Worm (Caenorhabditis elegans) whole organism, young adult: ENCODE measurements around the gene flap-1.

Experiments
- B0261.1 ChIP-seq: sonication (generic microtip); optimal IDR thresholded peaks from 2 replicates; lab custom pipeline; 2016; ENCODE audit warnings: mild to moderate bottlenecking, missing genetic modification characterization, moderate library complexity, missing compliant biosample characterization
- K11D2.4 ChIP-seq: fragments of 200-800 bp; sonication (Bioruptor generic); IDR thresholded peaks from 2 replicates; pipeline ENCODE4 v1.3.6; 2022; ENCODE audit warnings: missing genetic modification reagents, missing genetic modification characterization, missing compliant biosample characterization
- T26A5.8 ChIP-seq: sonication (generic microtip); optimal IDR thresholded peaks from 2 replicates; lab custom pipeline; 2016; ENCODE audit warnings: missing genetic modification characterization, missing compliant biosample characterization
- aptf-2 ChIP-seq: fragments of 200-800 bp; sonication (Bioruptor generic); conservative IDR thresholded peaks from 2 replicates; pipeline ENCODE4 v1.3.6; 2022; ENCODE audit warnings: missing genetic modification reagents, missing genetic modification characterization, missing compliant biosample characterization
- athp-1 ChIP-seq: sonication (generic microtip); optimal IDR thresholded peaks from 2 replicates; lab custom pipeline; 2017; ENCODE audit warnings: mild to moderate bottlenecking, missing genetic modification characterization, missing compliant biosample characterization
- attf-6 ChIP-seq: fragments of 200-800 bp; sonication (Bioruptor generic); IDR thresholded peaks from 2 replicates; pipeline ENCODE4 v1.3.6; 2022; ENCODE audit warnings: missing genetic modification reagents, missing genetic modification characterization, missing compliant biosample characterization
- him-1 ChIP-seq: sonication (generic microtip); optimal IDR thresholded peaks from 2 replicates; lab custom pipeline; 2016; ENCODE audit warnings: missing genotype, missing genetic modification reagents, missing genetic modification characterization, missing compliant biosample characterization
- lin-35 ChIP-seq, 3 experiments: fragments of 150-350 bp in 2 of 3; sonication (generic microtip) in 1 of 3; optimal IDR thresholded peaks; 2 replicates each; lab custom pipeline; 2014 to 2018; ENCODE audit warnings: missing biosample characterization in 3 of 3, missing genetic modification characterization in 3 of 3, missing genetic modification reagents in 3 of 3
- mcd-1 ChIP-seq: fragments of 200-800 bp; sonication (Bioruptor generic); IDR thresholded peaks from 2 replicates; pipeline ENCODE4 v1.3.6; 2022; ENCODE audit warnings: missing genetic modification reagents, missing genetic modification characterization, missing compliant biosample characterization
- mel-28 ChIP-seq: sonication (generic microtip); optimal IDR thresholded peaks from 2 replicates; lab custom pipeline; 2016; ENCODE audit warnings: borderline replicate concordance, mild to moderate bottlenecking, missing genetic modification characterization, missing compliant biosample characterization
- nfya-2 ChIP-seq: fragments of 200-800 bp; sonication (Bioruptor generic); IDR thresholded peaks from 2 replicates; pipeline ENCODE4 v1.3.6; 2022; ENCODE audit warnings: missing genetic modification reagents, missing genetic modification characterization, missing compliant biosample characterization
- pha-4 ChIP-seq: fragments of 150-350 bp; sonication (generic microtip); optimal IDR thresholded peaks from 2 replicates; lab custom pipeline; 2014; ENCODE audit warnings: missing biosample characterization, missing genetic modification reagents, missing genetic modification characterization
- unc-62 ChIP-seq: fragments of 150-350 bp; optimal IDR thresholded peaks from 2 replicates; lab custom pipeline; 2014; ENCODE audit warnings: missing biosample characterization, missing genetic modification reagents, missing genetic modification characterization

DNA sequence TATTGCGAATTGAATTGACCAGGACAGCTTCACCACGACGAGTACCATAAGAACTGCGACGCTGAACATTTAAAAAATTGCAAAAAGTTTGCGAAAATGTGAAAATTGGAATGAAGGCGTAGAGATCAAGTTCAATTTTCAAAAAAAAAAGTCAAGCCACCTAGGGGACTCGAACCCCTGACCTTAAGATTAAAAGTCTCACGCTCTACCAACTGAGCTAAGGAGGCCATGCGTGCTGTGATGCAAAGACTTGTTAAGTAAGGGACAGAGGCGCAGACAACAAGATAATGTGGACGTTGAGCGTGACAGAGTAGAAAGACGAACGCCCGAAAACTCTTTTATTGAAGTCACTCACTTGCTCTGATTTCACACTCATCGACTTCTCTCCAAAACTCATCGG, 41.1 kb downstream of the flap-1 start:
- TF ChIP-seq mel-28 (tag; lab: Kevin White, UChicago) (no peak), pha-4 (no peak), athp-1 (tag; lab: Kevin White, UChicago) (peak; percentile 63), lin-35 (GFP tag; optimal IDR thresholded peaks at IDR 0.05; lab: Kevin White, UChicago) (peak in 1 of 3 experiments; percentile 60), K11D2.4 (GFP tag; lab: Robert Waterston, UW) (no peak; the same call in 1 of the 2 replicates), him-1 (tag; lab: Kevin White, UChicago) (peak; percentile 43), T26A5.8 (tag; lab: Kevin White, UChicago) (no peak), unc-62 (GFP tag; lab: Kevin White, UChicago) (no peak), attf-6 (GFP tag; lab: Robert Waterston, UW) (no peak), nfya-2 (GFP tag; lab: Robert Waterston, UW) (no peak), B0261.1 (tag; lab: Kevin White, UChicago) (peak; percentile 95), mcd-1 (GFP tag; lab: Robert Waterston, UW) (no peak; the same call in 1 of the 2 replicates), aptf-2 (GFP tag; lab: Robert Waterston, UW) (0 out of 2 replicates have a peak, but pooled peaks have one; percentile 30)
